Worm (Caenorhabditis elegans) whole organism, L1 larva: Measurements from ENCODE around the gene grk-2.

ENCODE experiments used
- C34B4.2 ChIP-seq: sonication (generic microtip); optimal IDR thresholded peaks from 2 replicates; lab custom pipeline; 2017; ENCODE audit warnings: mild to moderate bottlenecking, missing genetic modification characterization, missing compliant biosample characterization
- dpl-1 ChIP-seq, 3 experiments: fragments of 150-350 bp in 2 of 3; sonication (generic microtip) in 1 of 3; optimal IDR thresholded peaks; 2 replicates each; lab custom pipeline; 2014 to 2017; ENCODE audit warnings: missing biosample characterization in 3 of 3, missing genetic modification characterization in 3 of 3, missing genetic modification reagents in 3 of 3
- nhr-11 ChIP-seq: fragments of 150-350 bp; optimal IDR thresholded peaks from 2 replicates; lab custom pipeline; 2014; ENCODE audit warnings: missing biosample characterization, missing genetic modification characterization
- nhr-237 ChIP-seq: fragments of 150-350 bp; optimal IDR thresholded peaks from 2 replicates; lab custom pipeline; 2014; ENCODE audit warnings: missing biosample characterization, missing genetic modification characterization
- nhr-71 ChIP-seq: sonication (generic microtip); optimal IDR thresholded peaks from 2 replicates; lab custom pipeline; 2016; ENCODE audit warnings: mild to moderate bottlenecking, missing genetic modification characterization, moderate library complexity, missing compliant biosample characterization
- skn-1 ChIP-seq: fragments of 150-350 bp; optimal IDR thresholded peaks from 2 replicates; lab custom pipeline; 2014; ENCODE audit warnings: missing biosample characterization, missing genetic modification characterization
- zag-1 ChIP-seq: fragments of 150-350 bp; optimal IDR thresholded peaks from 2 replicates; lab custom pipeline; 2014; ENCODE audit warnings: missing biosample characterization, missing genetic modification characterization
- zip-4 ChIP-seq: fragments of 200-800 bp; sonication (Bioruptor generic); optimal IDR thresholded peaks from 2 replicates; lab custom pipeline; 2018; ENCODE audit warnings: mild to moderate bottlenecking, missing genetic modification characterization, moderate library complexity, missing compliant biosample characterization

DNA sequence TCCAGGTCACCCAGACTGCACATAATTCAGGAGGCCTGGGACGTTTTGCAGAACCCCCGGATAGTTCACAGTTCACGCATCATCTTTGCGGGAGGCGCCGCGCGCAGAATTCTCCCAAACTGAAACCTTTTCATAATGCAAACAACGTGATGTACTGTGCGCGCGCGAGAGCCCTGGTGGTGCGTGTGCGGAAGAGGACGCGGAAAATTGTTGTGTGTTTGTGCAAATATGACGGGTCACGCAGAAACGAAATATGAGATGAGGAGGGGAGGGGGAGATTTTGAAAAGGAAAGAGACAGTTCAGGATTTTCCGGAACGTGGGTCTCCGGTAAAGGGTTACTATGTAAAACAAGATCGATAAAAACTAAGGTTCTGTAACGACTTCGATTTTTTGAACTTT, 34.1 kb downstream of the grk-2 start:
- TF ChIP-seq nhr-11 (no peak), dpl-1 (GFP tag; optimal IDR thresholded peaks at IDR 0.05; lab: Kevin White, UChicago) (no peak), nhr-237 (no peak), zip-4 (GFP tag; lab: Kevin White, UChicago) (no peak), skn-1 (tag; lab: Kevin White, UChicago) (no peak), zag-1 (tag; lab: Kevin White, UChicago) (no peak), nhr-71 (tag; lab: Kevin White, UChicago) (no peak), C34B4.2 (tag; lab: Kevin White, UChicago) (no peak)
